Worm (Caenorhabditis elegans) whole organism, L4 larva: ENCODE data around the gene F19F10.14.

Source experiments
- F44E2.7 ChIP-seq: fragments of 200-800 bp; sonication (Bioruptor generic); IDR thresholded peaks from 2 replicates; pipeline ENCODE4 v2.1.2; 2022; ENCODE audit warnings: missing genetic modification characterization, missing compliant biosample characterization
- ZK337.2 ChIP-seq: fragments of 200-800 bp; sonication (Bioruptor generic); IDR thresholded peaks from 2 replicates; pipeline ENCODE4 v1.3.6; 2022; ENCODE audit warnings: missing genetic modification reagents, missing genetic modification characterization, missing compliant biosample characterization
- ama-1 ChIP-seq: fragments of 150-350 bp; optimal IDR thresholded peaks from 2 replicates; lab custom pipeline; 2014; ENCODE audit warnings: inconsistent platforms, mixed read lengths
- daf-16 ChIP-seq, 3 experiments: sonication (generic microtip); optimal IDR thresholded peaks; 2 replicates each; lab custom pipeline; 2016 to 2017; ENCODE audit warnings: missing genetic modification characterization in 3 of 3, missing genetic modification reagents in 3 of 3, mild to moderate bottlenecking in 2 of 3, missing compliant biosample characterization in 2 of 3, missing biosample characterization in 1 of 3, moderate library complexity in 1 of 3
- daf-19 ChIP-seq: fragments of 200-800 bp; sonication (Bioruptor generic); conservative IDR thresholded peaks from 2 replicates; pipeline ENCODE4 v1.3.6; 2022; ENCODE audit warnings: missing genetic modification characterization, missing compliant biosample characterization
- dmd-8 ChIP-seq: fragments of 200-800 bp; sonication (Bioruptor generic); IDR thresholded peaks from 2 replicates; pipeline ENCODE4 v1.3.6; 2022; ENCODE audit warnings: missing genetic modification characterization, missing compliant biosample characterization
- dpl-1 ChIP-seq: fragments of 150-350 bp; optimal IDR thresholded peaks from 2 replicates; lab custom pipeline; 2014; ENCODE audit warnings: missing biosample characterization, missing genetic modification reagents, missing genetic modification characterization
- gei-8 ChIP-seq: fragments of 200-800 bp; sonication (Bioruptor generic); optimal IDR thresholded peaks from 2 replicates; lab custom pipeline; 2018; ENCODE audit warnings: mild to moderate bottlenecking, missing genetic modification characterization, missing compliant biosample characterization
- hif-1 ChIP-seq, 2 experiments: sonication (generic microtip); optimal IDR thresholded peaks; 2 replicates each; lab custom pipeline; 2016 to 2017; ENCODE audit warnings: missing compliant biosample characterization in 2 of 2, missing genetic modification characterization in 2 of 2, missing genetic modification reagents in 2 of 2, missing genotype in 2 of 2, mild to moderate bottlenecking in 1 of 2
- lim-7 ChIP-seq: fragments of 200-800 bp; sonication (Bioruptor generic); IDR thresholded peaks from 2 replicates; pipeline ENCODE4 v1.3.6; 2022; ENCODE audit warnings: missing genetic modification characterization, missing compliant biosample characterization
- lin-15B ChIP-seq: fragments of 150-350 bp; sonication (generic microtip); optimal IDR thresholded peaks from 3 replicates; lab custom pipeline; 2014; ENCODE audit warnings: missing biosample characterization, missing genetic modification characterization
- lir-3 ChIP-seq: sonication (generic microtip); optimal IDR thresholded peaks from 2 replicates; lab custom pipeline; 2016; ENCODE audit warnings: mild to moderate bottlenecking, missing genetic modification characterization, missing compliant biosample characterization
- lsy-2 ChIP-seq, 2 experiments: fragments of 150-350 bp in 1 of 2; sonication (generic microtip) in 1 of 2; optimal IDR thresholded peaks; 2 replicates each; lab custom pipeline; 2014 to 2017; ENCODE audit warnings: missing biosample characterization in 2 of 2, missing genetic modification characterization in 2 of 2
- madf-5 ChIP-seq, 2 experiments: fragments of 200-800 bp; sonication (Bioruptor generic); IDR thresholded peaks; 2 replicates each; pipeline ENCODE4 v1.3.6; 2022; ENCODE audit warnings: missing compliant biosample characterization in 2 of 2, missing genetic modification characterization in 2 of 2
- mdl-1 ChIP-seq, 2 experiments: fragments of 150-350 bp in 1 of 2; sonication (generic microtip) in 1 of 2; optimal IDR thresholded peaks; 2 replicates each; lab custom pipeline; 2014 to 2017; ENCODE audit warnings: missing biosample characterization in 2 of 2, missing genetic modification characterization in 2 of 2
- mdt-29 ChIP-seq: fragments of 200-800 bp; sonication (Bioruptor generic); IDR thresholded peaks from 2 replicates; pipeline ENCODE4 v1.3.6; 2022; ENCODE audit warnings: missing genetic modification reagents, missing genetic modification characterization, missing compliant biosample characterization
- nhr-28 ChIP-seq: fragments of 150-350 bp; optimal IDR thresholded peaks from 2 replicates; lab custom pipeline; 2014; ENCODE audit warnings: missing biosample characterization, missing genetic modification characterization
- nhr-48 ChIP-seq: sonication (generic microtip); optimal IDR thresholded peaks from 2 replicates; lab custom pipeline; 2016; ENCODE audit warnings: mild to moderate bottlenecking, missing genetic modification characterization, missing compliant biosample characterization
- nhr-6 ChIP-seq: fragments of 150-350 bp; optimal IDR thresholded peaks from 2 replicates; lab custom pipeline; 2014; ENCODE audit warnings: missing biosample characterization, missing genetic modification characterization
- nhr-76 ChIP-seq: fragments of 150-350 bp; optimal IDR thresholded peaks from 2 replicates; lab custom pipeline; 2014; ENCODE audit warnings: missing biosample characterization, missing genetic modification characterization
- rbr-2 ChIP-seq: sonication (generic microtip); optimal IDR thresholded peaks from 2 replicates; lab custom pipeline; 2016; ENCODE audit warnings: missing genotype, missing genetic modification characterization, missing compliant biosample characterization
- set-16 ChIP-seq: fragments of 200-800 bp; sonication (Bioruptor generic); IDR thresholded peaks from 2 replicates; pipeline ENCODE4 v1.3.6; 2022; ENCODE audit warnings: missing genetic modification reagents, missing genetic modification characterization, missing compliant biosample characterization
- skn-1 ChIP-seq: fragments of 150-350 bp; optimal IDR thresholded peaks from 2 replicates; lab custom pipeline; 2014; ENCODE audit warnings: missing biosample characterization, missing genetic modification characterization
- snpc-4 ChIP-seq: fragments of 150-350 bp; optimal IDR thresholded peaks from 2 replicates; lab custom pipeline; 2014; ENCODE audit warnings: missing biosample characterization, missing genetic modification characterization
- spr-1 ChIP-seq: sonication (generic microtip); optimal IDR thresholded peaks from 2 replicates; lab custom pipeline; 2016; ENCODE audit warnings: mild to moderate bottlenecking, missing genetic modification characterization, missing compliant biosample characterization
- unc-130 ChIP-seq: sonication (generic microtip); optimal IDR thresholded peaks from 2 replicates; lab custom pipeline; 2016; ENCODE audit warnings: missing genetic modification reagents, missing genetic modification characterization, missing compliant biosample characterization
- unc-39 ChIP-seq: sonication (generic microtip); optimal IDR thresholded peaks from 2 replicates; lab custom pipeline; 2017; ENCODE audit warnings: missing biosample characterization, missing genetic modification characterization
- unc-62 ChIP-seq, 3 experiments: fragments of 150-350 bp in 1 of 3; sonication (generic microtip); optimal IDR thresholded peaks in 2 of 3; peaks in 1 of 3; 1 replicate in 1 of 3; 2 replicates in 2 of 3; lab custom pipeline; 2014 to 2017; ENCODE audit warnings: missing biosample characterization in 3 of 3, missing genetic modification characterization in 3 of 3, missing genetic modification reagents in 3 of 3, missing genotype in 1 of 3
- vab-7 ChIP-seq: fragments of 200-800 bp; sonication (Bioruptor generic); IDR thresholded peaks from 2 replicates; pipeline ENCODE4 v1.3.6; 2022; ENCODE audit warnings: missing genetic modification reagents, missing genetic modification characterization, missing compliant biosample characterization
- zag-1 ChIP-seq: fragments of 150-350 bp; optimal IDR thresholded peaks from 2 replicates; lab custom pipeline; 2014; ENCODE audit warnings: missing biosample characterization, missing genetic modification characterization
- ztf-11 ChIP-seq: fragments of 150-350 bp; optimal IDR thresholded peaks from 2 replicates; lab custom pipeline; 2014; ENCODE audit warnings: missing biosample characterization, missing genetic modification characterization
- ztf-7 ChIP-seq: fragments of 150-350 bp; optimal IDR thresholded peaks from 2 replicates; lab custom pipeline; 2014; ENCODE audit warnings: missing biosample characterization, missing genetic modification characterization

Gene F19F10.14

DNA sequence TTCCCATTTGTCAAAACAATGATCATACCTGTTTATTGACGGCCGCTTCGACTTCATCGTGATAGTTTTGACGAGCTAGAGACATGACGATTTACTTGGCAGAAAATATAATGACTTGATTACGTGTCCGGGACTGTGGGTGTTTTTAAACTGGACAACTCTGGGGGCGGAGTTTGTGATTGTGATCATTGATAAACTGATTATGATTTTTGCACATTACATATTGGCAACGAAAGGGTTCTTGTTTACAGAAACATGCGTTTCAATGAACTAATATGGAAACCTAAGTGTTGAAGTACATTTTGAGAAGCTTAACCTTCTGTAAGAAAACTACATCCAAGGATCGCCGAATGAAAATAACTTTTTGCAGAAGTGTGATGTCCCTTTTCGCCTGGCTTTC is 23.4 kb downstream of the F19F10.14 start, which contains the start of gene ftn-1:
Gene ftn-1 (minus strand): TSS at position 101 of the 400 bp plus-strand sequence.
- no peak for TF ChIP-seq daf-16 (GFP tag; optimal IDR thresholded peaks at IDR 0.05; lab: Kevin White, UChicago)
- TF ChIP-seq daf-16 (tag; optimal IDR thresholded peaks at IDR 0.05; lab: Kevin White, UChicago) = peak; percentile 74
- TF ChIP-seq vab-7 (GFP tag; lab: Robert Waterston, UW) = no peak
- TF ChIP-seq unc-62 (GFP tag; optimal IDR thresholded peaks at IDR 0.05 in 1 of 2; lab: Kevin White, UChicago) = peak in 1 of 2 experiments; percentile 48
- TF ChIP-seq unc-62 (tag; optimal IDR thresholded peaks at IDR 0.05; lab: Kevin White, UChicago) = no peak
- TF ChIP-seq zag-1 (tag; lab: Kevin White, UChicago) = no peak
- no peak for TF ChIP-seq ztf-11 (tag; lab: Kevin White, UChicago)
- TF ChIP-seq ama-1 (lab: Kevin White, UChicago) = peak; percentile 37

DNA sequence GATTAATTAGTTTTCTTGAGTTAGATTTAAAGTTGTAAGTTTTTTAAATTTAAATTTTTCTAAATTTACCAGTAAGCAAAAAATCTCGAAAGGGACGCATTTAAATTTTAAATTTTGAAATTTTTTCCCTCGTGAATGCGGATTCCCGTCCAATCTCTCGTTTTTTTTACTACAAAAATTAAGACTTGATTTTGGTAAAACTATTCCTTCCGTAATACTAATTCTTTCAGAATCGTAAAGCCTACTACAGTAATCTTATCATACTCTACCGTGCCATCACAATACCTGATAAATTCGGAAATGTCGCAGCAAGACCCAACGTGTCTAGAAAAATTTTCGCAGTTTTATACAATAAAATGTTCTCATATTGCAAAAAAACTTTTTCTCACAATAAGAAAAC is 25.7 kb downstream of the F19F10.14 start, which contains the start of the genes C54F6.19 and nhx-3:
Gene C54F6.19 (plus strand): TSS at position 301 of the 400 bp plus-strand sequence.
Gene nhx-3 (minus strand): TSS at position 337 of the 400 bp plus-strand sequence.
- TF ChIP-seq skn-1 (tag; lab: Kevin White, UChicago) (no peak), lsy-2 (tag; optimal IDR thresholded peaks at IDR 0.05; lab: Kevin White, UChicago) (no peak), lir-3 (tag; lab: Kevin White, UChicago) (no peak), dpl-1 (GFP tag; lab: Kevin White, UChicago) (no peak)
- TF ChIP-seq, all 104 proteins: peak for 0

DNA sequence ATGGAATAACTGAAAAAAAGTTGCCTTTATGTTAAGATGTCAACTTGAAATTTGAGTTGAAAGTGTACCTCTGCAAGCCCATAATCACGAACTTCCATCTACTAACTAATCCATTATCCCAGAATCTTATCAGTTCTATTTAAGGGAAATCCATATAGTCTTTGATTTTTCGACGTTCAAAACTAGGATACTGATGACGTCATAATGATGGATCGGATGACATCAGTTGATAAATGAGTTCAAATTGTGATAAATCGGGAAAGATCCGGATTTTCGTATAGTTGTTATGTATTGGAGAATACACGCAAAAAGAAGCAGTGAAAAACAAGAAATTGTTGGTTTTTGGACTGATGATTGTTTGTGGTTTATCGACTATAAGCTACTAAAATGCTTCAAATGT is 27.1 kb downstream of the F19F10.14 start:
- TF ChIP-seq nhr-28 (tag; lab: Kevin White, UChicago) (peak; percentile 10), dmd-8 (GFP tag; lab: Robert Waterston, UW) (no peak), mdl-1 (tag; optimal IDR thresholded peaks at IDR 0.05; lab: Kevin White, UChicago) (peak in 1 of 2 experiments; percentile 8), nhr-48 (tag; lab: Kevin White, UChicago) (peak; percentile 79), spr-1 (tag; lab: Kevin White, UChicago) (no peak), madf-5 (GFP tag; IDR thresholded peaks at IDR 0.05; lab: Robert Waterston, UW) (no peak), unc-62 (GFP tag; optimal IDR thresholded peaks at IDR 0.05 in 1 of 2; lab: Kevin White, UChicago) (peak in 1 of 2 experiments; percentile 87), unc-62 (tag; optimal IDR thresholded peaks at IDR 0.05; lab: Kevin White, UChicago) (no peak)

DNA sequence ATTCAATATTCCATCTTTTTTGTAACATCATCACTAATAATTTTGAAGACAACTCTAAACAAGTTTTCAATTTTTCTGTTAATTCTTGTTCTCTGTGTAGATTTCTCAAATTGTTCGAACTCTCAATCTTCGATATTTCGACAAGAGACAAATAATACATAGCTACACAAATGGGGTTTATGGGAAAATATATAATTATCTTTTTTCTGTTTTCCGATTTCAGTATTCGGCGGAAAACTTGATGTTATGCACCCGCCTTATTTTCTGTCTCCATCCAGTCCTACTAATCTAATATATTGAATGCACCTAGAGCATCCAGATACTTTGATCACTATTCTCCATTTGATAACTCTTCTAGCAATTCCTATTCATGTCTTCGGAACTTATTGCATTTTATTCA is 31.8 kb downstream of the F19F10.14 start, which contains the start of gene srh-268:
Gene srh-268 (plus strand): TSS at position 301 of the 400 bp plus-strand sequence.
- TF ChIP-seq daf-19 (GFP tag; lab: Robert Waterston, UW) (no peak), lsy-2 (tag; optimal IDR thresholded peaks at IDR 0.05; lab: Kevin White, UChicago) (no peak), vab-7 (GFP tag; lab: Robert Waterston, UW) (no peak), ztf-7 (no peak), lim-7 (GFP tag; lab: Robert Waterston, UW) (no peak), rbr-2 (no peak), ZK337.2 (GFP tag; lab: Robert Waterston, UW) (no peak), mdt-29 (GFP tag; lab: Robert Waterston, UW) (no peak), set-16 (GFP tag; lab: Robert Waterston, UW) (no peak), nhr-76 (no peak), gei-8 (GFP tag; lab: Kevin White, UChicago) (no peak), snpc-4 (no peak), dmd-8 (GFP tag; lab: Robert Waterston, UW) (no peak), F44E2.7 (GFP tag; lab: Robert Waterston, UW) (no peak)

DNA sequence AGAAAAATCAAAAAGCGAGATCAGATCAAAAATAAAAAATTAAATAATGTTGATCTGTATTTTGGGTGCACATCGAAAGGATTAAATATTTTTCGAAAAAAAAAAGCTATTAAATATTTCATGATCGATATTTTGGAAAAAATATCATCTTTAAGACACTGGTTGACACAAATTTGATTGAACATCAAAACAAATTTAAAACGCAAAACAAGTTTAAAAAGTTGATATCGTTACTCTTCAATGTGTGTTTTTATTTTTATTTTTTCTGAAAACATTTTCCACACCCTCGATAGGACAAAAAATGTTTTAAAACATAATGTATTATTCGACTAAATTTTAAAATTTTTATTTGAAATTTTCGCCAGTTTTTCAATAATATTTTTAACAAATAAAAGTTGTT is 32.8 kb downstream of the F19F10.14 start, which contains the start of gene C54F6.12:
Gene C54F6.12 (minus strand): TSS at position 101 of the 400 bp plus-strand sequence.
- TF ChIP-seq lin-15B (tag; lab: Kevin White, UChicago) = no peak
- TF ChIP-seq unc-130 (GFP tag; lab: Kevin White, UChicago) = no peak
- TF ChIP-seq lsy-2 (tag; optimal IDR thresholded peaks at IDR 0.05; lab: Kevin White, UChicago) = no peak
- no peak for TF ChIP-seq nhr-6 (tag; lab: Kevin White, UChicago)
- TF ChIP-seq ZK337.2 (GFP tag; lab: Robert Waterston, UW) = no peak
- TF ChIP-seq lir-3 (tag; lab: Kevin White, UChicago) = no peak
- TF ChIP-seq unc-39 (tag; lab: Kevin White, UChicago) = no peak
- TF ChIP-seq ama-1 (lab: Kevin White, UChicago) = no peak
- TF ChIP-seq skn-1 (tag; lab: Kevin White, UChicago) = no peak
- TF ChIP-seq hif-1 (tag; optimal IDR thresholded peaks at IDR 0.05; lab: Kevin White, UChicago) = no peak
- no peak for TF ChIP-seq unc-62 (GFP tag; optimal IDR thresholded peaks at IDR 0.05 in 1 of 2; lab: Kevin White, UChicago)
- no peak for TF ChIP-seq unc-62 (tag; optimal IDR thresholded peaks at IDR 0.05; lab: Kevin White, UChicago)
- no peak for TF ChIP-seq ztf-7
